Fruit fly (Drosophila melanogaster) whole organism, embryonic: Measurements from ENCODE around the gene POLDIP2.
A peak's percentile ranks its signal among the peaks of the same experiment; 100 is the strongest.

ENCODE experiments used
- Blimp-1 ChIP-seq: fragments of 200-800 bp; sonication (Bioruptor generic); optimal IDR thresholded peaks from 3 replicates; lab custom pipeline; 2018; ENCODE audit warnings: missing biosample characterization, missing genetic modification characterization, mild to moderate bottlenecking, moderate library complexity, missing genetic modification reagents
- Bteb2 ChIP-seq: fragments of 200-800 bp; sonication (Bioruptor generic); optimal IDR thresholded peaks from 2 replicates; lab custom pipeline; 2016; ENCODE audit warnings: missing biosample characterization, missing genetic modification characterization
- CG10209 ChIP-seq: fragments of 200-800 bp; sonication (Bioruptor generic); optimal IDR thresholded peaks from 3 replicates; lab custom pipeline; 2017; ENCODE audit warnings: missing biosample characterization, mild to moderate bottlenecking, missing genetic modification characterization, missing genetic modification reagents
- CG10321 ChIP-seq: fragments of 200-800 bp; sonication (Bioruptor generic); IDR thresholded peaks from 2 replicates; pipeline ENCODE4 v1.3.6; 2022; ENCODE audit warnings: missing biosample characterization, missing genetic modification characterization
- CG10654 ChIP-seq: fragments of 200-800 bp; sonication (Bioruptor generic); optimal IDR thresholded peaks from 2 replicates; lab custom pipeline; 2016; ENCODE audit warnings: missing biosample characterization, missing genetic modification characterization
- CG11560 ChIP-seq: fragments of 200-800 bp; sonication (Bioruptor generic); IDR thresholded peaks from 3 replicates; pipeline ENCODE4 v1.3.6; 2022; ENCODE audit warnings: missing biosample characterization, missing genetic modification characterization
- CG12744 ChIP-seq: fragments of 200-800 bp; sonication (Bioruptor generic); optimal IDR thresholded peaks from 2 replicates; lab custom pipeline; 2016; ENCODE audit warnings: missing biosample characterization, missing genetic modification characterization
- CG12942 ChIP-seq: fragments of 200-800 bp; sonication (Bioruptor generic); optimal IDR thresholded peaks from 3 replicates; lab custom pipeline; 2016; ENCODE audit warnings: missing biosample characterization, missing genetic modification characterization
- CG14710 ChIP-seq: fragments of 200-800 bp; sonication (Bioruptor generic); optimal IDR thresholded peaks from 3 replicates; lab custom pipeline; 2019; ENCODE audit warnings: missing biosample characterization, mild to moderate bottlenecking, missing genetic modification characterization, moderate library complexity
- CG15696 ChIP-seq: fragments of 200-800 bp; sonication (Bioruptor generic); optimal IDR thresholded peaks from 2 replicates; lab custom pipeline; 2019; ENCODE audit warnings: missing biosample characterization, mild to moderate bottlenecking, missing genetic modification characterization, moderate library complexity
- CG17328 ChIP-seq: fragments of 200-800 bp; sonication (Bioruptor generic); IDR thresholded peaks from 2 replicates; pipeline ENCODE4 v1.3.6; 2022; ENCODE audit warnings: missing biosample characterization, missing genetic modification characterization
- CG31441 ChIP-seq: fragments of 200-800 bp; sonication (Bioruptor generic); IDR thresholded peaks from 2 replicates; pipeline ENCODE4 v1.3.6; 2022; ENCODE audit warnings: missing biosample characterization, missing genetic modification characterization
- CG3163 ChIP-seq: fragments of 200-800 bp; sonication (Bioruptor generic); optimal IDR thresholded peaks from 3 replicates; lab custom pipeline; 2016; ENCODE audit warnings: missing biosample characterization, missing genetic modification characterization
- CG33213 ChIP-seq: fragments of 200-800 bp; sonication (Bioruptor generic); optimal IDR thresholded peaks from 3 replicates; lab custom pipeline; 2016; ENCODE audit warnings: missing biosample characterization, missing genetic modification characterization
- CG34422 ChIP-seq: fragments of 200-800 bp; sonication (Bioruptor generic); IDR thresholded peaks from 3 replicates; pipeline ENCODE4 v1.3.6; 2022; ENCODE audit warnings: missing biosample characterization, missing genetic modification characterization
- CG9797 ChIP-seq: fragments of 200-800 bp; sonication (Bioruptor generic); optimal IDR thresholded peaks from 3 replicates; lab custom pipeline; 2018; ENCODE audit warnings: missing biosample characterization, mild to moderate bottlenecking, missing genetic modification characterization
- ERR ChIP-seq: fragments of 200-800 bp; sonication (Bioruptor generic); optimal IDR thresholded peaks from 2 replicates; lab custom pipeline; 2016; ENCODE audit warnings: missing biosample characterization, missing genetic modification characterization
- Fer1 ChIP-seq: fragments of 200-800 bp; sonication (Bioruptor generic); optimal IDR thresholded peaks from 2 replicates; lab custom pipeline; 2017; ENCODE audit warnings: missing biosample characterization, mild to moderate bottlenecking, missing genetic modification characterization
- Hey ChIP-seq: fragments of 200-800 bp; sonication (Bioruptor generic); optimal IDR thresholded peaks from 3 replicates; lab custom pipeline; 2018; ENCODE audit warnings: missing biosample characterization, mild to moderate bottlenecking, missing genetic modification characterization
- Mrtf ChIP-seq: fragments of 200-800 bp; sonication (Bioruptor generic); IDR thresholded peaks from 3 replicates; pipeline ENCODE4 v1.3.6; 2022; ENCODE audit warnings: missing biosample characterization, missing genetic modification characterization
- NC2α ChIP-seq: fragments of 200-800 bp; sonication (Bioruptor generic); optimal IDR thresholded peaks from 2 replicates; lab custom pipeline; 2016; ENCODE audit warnings: missing biosample characterization, missing genetic modification characterization
- Nf-YC ChIP-seq: fragments of 200-800 bp; optimal IDR thresholded peaks from 3 replicates; lab custom pipeline; 2019; ENCODE audit warnings: missing biosample characterization, mild to moderate bottlenecking, missing genetic modification characterization, moderate library complexity
- Ptx1 ChIP-seq: fragments of 200-800 bp; sonication (Bioruptor generic); IDR thresholded peaks from 2 replicates; pipeline ENCODE4 v1.3.6; 2022; ENCODE audit warnings: missing biosample characterization, missing genetic modification characterization
- bcd ChIP-seq: fragments of 200-800 bp; sonication (Bioruptor generic); optimal IDR thresholded peaks from 2 replicates; lab custom pipeline; 2017; ENCODE audit warnings: missing biosample characterization, mild to moderate bottlenecking, missing genetic modification characterization
- ftz-f1 ChIP-seq: fragments of 200-800 bp; sonication (Bioruptor generic); optimal IDR thresholded peaks from 2 replicates; lab custom pipeline; 2016; ENCODE audit warnings: missing biosample characterization, missing genetic modification characterization
- gfzf ChIP-seq: fragments of 200-800 bp; sonication (Bioruptor generic); optimal IDR thresholded peaks from 2 replicates; lab custom pipeline; 2016; ENCODE audit warnings: missing biosample characterization, mild to moderate bottlenecking, missing genetic modification characterization, moderate library complexity
- ind ChIP-seq: fragments of 200-800 bp; sonication (Bioruptor generic); optimal IDR thresholded peaks from 3 replicates; lab custom pipeline; 2016; ENCODE audit warnings: missing biosample characterization, missing genetic modification characterization
- jigr1 ChIP-seq: fragments of 200-800 bp; sonication (Bioruptor generic); IDR thresholded peaks from 3 replicates; pipeline ENCODE4 v1.3.6; 2022; ENCODE audit warnings: missing biosample characterization, missing genetic modification characterization
- lmd ChIP-seq: fragments of 200-800 bp; sonication (Bioruptor generic); IDR thresholded peaks from 2 replicates; pipeline ENCODE4 v1.3.6; 2022; ENCODE audit warnings: missing biosample characterization, missing genetic modification characterization
- lola ChIP-seq, 3 experiments: fragments of >200 bp in 2 of 3; fragments of 200-800 bp in 1 of 3; sonication (Bioruptor generic) in 1 of 3; optimal IDR thresholded peaks; 2 replicates each; lab custom pipeline; 2017 to 2019; ENCODE audit warnings: missing biosample characterization in 3 of 3, missing genetic modification characterization in 3 of 3, mild to moderate bottlenecking in 1 of 3, moderate library complexity in 1 of 3
- mam ChIP-seq: fragments of 200-800 bp; sonication (Bioruptor generic); optimal IDR thresholded peaks from 3 replicates; lab custom pipeline; 2016; ENCODE audit warnings: missing biosample characterization, missing genetic modification characterization
- nerfin-2 ChIP-seq: fragments of 200-800 bp; sonication (Bioruptor generic); IDR thresholded peaks from 2 replicates; pipeline ENCODE4 v1.3.6; 2022; ENCODE audit warnings: missing biosample characterization, missing genetic modification characterization; ENCODE audit not compliant: partially characterized antibody
- nom ChIP-seq: fragments of 200-800 bp; sonication (Bioruptor generic); optimal IDR thresholded peaks from 2 replicates; lab custom pipeline; 2017; ENCODE audit warnings: missing biosample characterization, missing genetic modification characterization, mild to moderate bottlenecking, moderate library complexity, missing genetic modification reagents
- onecut ChIP-seq: fragments of 200-800 bp; sonication (Bioruptor generic); IDR thresholded peaks from 2 replicates; pipeline ENCODE4 v1.3.6; 2022; ENCODE audit warnings: missing biosample characterization, missing genetic modification characterization
- pb ChIP-seq: fragments of 200-800 bp; sonication (Bioruptor generic); optimal IDR thresholded peaks from 3 replicates; lab custom pipeline; 2016; ENCODE audit warnings: missing biosample characterization, missing genetic modification characterization
- slbo ChIP-seq: fragments of 200-800 bp; sonication (Bioruptor generic); IDR thresholded peaks from 2 replicates; pipeline ENCODE4 v1.3.6; 2022; ENCODE audit warnings: missing biosample characterization, missing genetic modification characterization
- sna ChIP-seq: fragments of 200-800 bp; sonication (Bioruptor generic); IDR thresholded peaks from 2 replicates; pipeline ENCODE4 v1.3.6; 2022; ENCODE audit warnings: missing biosample characterization, missing genetic modification characterization; ENCODE audit not compliant: partially characterized antibody
- sug ChIP-seq: fragments of 200-800 bp; optimal IDR thresholded peaks from 2 replicates; lab custom pipeline; 2019; ENCODE audit warnings: missing biosample characterization, mild to moderate bottlenecking, missing genetic modification characterization, moderate library complexity
- vfl ChIP-seq: fragments of 200-800 bp; sonication (Bioruptor generic); optimal IDR thresholded peaks from 2 replicates; lab custom pipeline; 2016; ENCODE audit warnings: missing biosample characterization, missing genetic modification characterization
- vvl ChIP-seq: fragments of 200-800 bp; sonication (Bioruptor generic); IDR thresholded peaks from 2 replicates; pipeline ENCODE4 v1.3.6; 2022; ENCODE audit warnings: missing biosample characterization, missing genetic modification characterization
- yki ChIP-seq: fragments of >200 bp; optimal IDR thresholded peaks from 3 replicates; lab custom pipeline; 2018
- zf30C ChIP-seq: fragments of 200-800 bp; sonication (Bioruptor generic); optimal IDR thresholded peaks from 3 replicates; lab custom pipeline; 2018; ENCODE audit warnings: missing biosample characterization, mild to moderate bottlenecking, missing genetic modification characterization

The POLDIP2 gene

DNA sequence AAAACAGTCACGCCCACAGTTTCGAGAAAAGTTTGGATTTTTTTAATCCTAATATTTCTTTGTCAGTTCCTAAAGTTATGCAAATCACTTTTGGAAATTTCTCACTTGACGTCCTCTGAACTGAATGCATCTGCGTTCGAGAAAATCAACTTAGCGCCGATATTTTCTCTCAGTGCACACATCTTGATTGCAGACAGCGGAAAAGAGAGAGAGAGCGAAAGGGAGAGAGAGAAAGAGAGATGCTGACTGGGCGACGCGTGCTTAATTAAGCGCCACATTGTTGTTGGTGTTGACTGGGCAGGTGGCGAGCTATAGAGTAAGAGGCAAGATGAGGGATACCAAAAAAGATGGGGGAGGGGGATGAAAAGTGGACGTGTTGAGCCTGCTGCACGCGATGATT, 51.0 kb downstream of the POLDIP2 start (continued):
- no peak for TF ChIP-seq CG11560 (tag; lab: Robert Waterston, UW)
- peak; percentile 56 for TF ChIP-seq Blimp-1 (GFP tag; lab: Kevin White, UChicago)
- no peak for TF ChIP-seq CG10321 (GFP tag; lab: Robert Waterston, UW)
- TF ChIP-seq CG9797 (GFP tag; lab: Kevin White, UChicago), result no peak
- TF ChIP-seq Hey (tag; lab: Kevin White, UChicago), result no peak
- peak; percentile 4 for TF ChIP-seq CG10654
- TF ChIP-seq CG15696 (tag; lab: Kevin White, UChicago), result no peak
- no peak for TF ChIP-seq gfzf (GFP tag; lab: Kevin White, UChicago)
- peak; percentile 37; the same call in 1 of the 2 replicates for TF ChIP-seq slbo
- no peak for TF ChIP-seq sug (tag; lab: Kevin White, UChicago)
- peak; percentile 46 for TF ChIP-seq onecut (GFP tag; lab: Robert Waterston, UW)
- no peak for TF ChIP-seq CG33213 (GFP tag; lab: Kevin White, UChicago)
- TF ChIP-seq jigr1 (GFP tag; lab: Robert Waterston, UW), result no peak
- TF ChIP-seq CG10209 (GFP tag; lab: Kevin White, UChicago), result peak; percentile 38
- no peak for TF ChIP-seq nerfin-2 (GFP tag; lab: Robert Waterston, UW)
- no peak for TF ChIP-seq Fer1
- TF ChIP-seq CG17328 (GFP tag; lab: Robert Waterston, UW), result peak; percentile 55
- peak in 1 of 3 experiments; percentile 50 for TF ChIP-seq lola (GFP tag; optimal IDR thresholded peaks at IDR 0.05; lab: Kevin White, UChicago)
- TF ChIP-seq lmd (GFP tag; lab: Robert Waterston, UW), result peak; percentile 52
- TF ChIP-seq ERR (GFP tag; lab: Kevin White, UChicago), result no peak
- TF ChIP-seq NC2α (GFP tag; lab: Kevin White, UChicago), result peak; percentile 19
- TF ChIP-seq yki (lab: Kevin White, UChicago), result no peak
- TF ChIP-seq vvl (GFP tag; lab: Robert Waterston, UW), result peak; percentile 61
- TF ChIP-seq CG31441 (GFP tag; lab: Robert Waterston, UW), result peak; percentile 65
- peak; percentile 69 for TF ChIP-seq zf30C (GFP tag; lab: Kevin White, UChicago)
- peak; percentile 36 for TF ChIP-seq pb (GFP tag; lab: Kevin White, UChicago)
- TF ChIP-seq Nf-YC (tag; lab: Kevin White, UChicago), result no peak
- no peak for TF ChIP-seq CG3163 (GFP tag; lab: Kevin White, UChicago)
- TF ChIP-seq nom (GFP tag; lab: Kevin White, UChicago), result peak; percentile 26
- TF ChIP-seq CG14710, result peak; percentile 45
- peak; percentile 51; the same call in 1 of the 3 replicates for TF ChIP-seq CG34422 (GFP tag; lab: Robert Waterston, UW)
- TF ChIP-seq bcd (GFP tag; lab: Kevin White, UChicago), result peak; percentile 15
- peak; percentile 5 for TF ChIP-seq CG12744
- TF ChIP-seq Ptx1 (GFP tag; lab: Robert Waterston, UW), result peak; percentile 53
- peak; percentile 39 for TF ChIP-seq CG12942 (GFP tag; lab: Kevin White, UChicago)
- TF ChIP-seq ind (GFP tag; lab: Kevin White, UChicago), result peak; percentile 61
- no peak for TF ChIP-seq sna
- peak; percentile 24 for TF ChIP-seq mam (GFP tag; lab: Kevin White, UChicago)
- no peak for TF ChIP-seq ftz-f1 (GFP tag; lab: Kevin White, UChicago)
- peak; percentile 20 for TF ChIP-seq vfl (GFP tag; lab: Kevin White, UChicago)
- TF ChIP-seq Bteb2 (GFP tag; lab: Kevin White, UChicago), result peak; percentile 22
- TF ChIP-seq Mrtf (GFP tag; lab: Robert Waterston, UW), result 0 out of 3 replicates have a peak, but pooled peaks have one; percentile 47
